Worm (Caenorhabditis elegans): ENCODE data around the gene nas-11.

DNA sequence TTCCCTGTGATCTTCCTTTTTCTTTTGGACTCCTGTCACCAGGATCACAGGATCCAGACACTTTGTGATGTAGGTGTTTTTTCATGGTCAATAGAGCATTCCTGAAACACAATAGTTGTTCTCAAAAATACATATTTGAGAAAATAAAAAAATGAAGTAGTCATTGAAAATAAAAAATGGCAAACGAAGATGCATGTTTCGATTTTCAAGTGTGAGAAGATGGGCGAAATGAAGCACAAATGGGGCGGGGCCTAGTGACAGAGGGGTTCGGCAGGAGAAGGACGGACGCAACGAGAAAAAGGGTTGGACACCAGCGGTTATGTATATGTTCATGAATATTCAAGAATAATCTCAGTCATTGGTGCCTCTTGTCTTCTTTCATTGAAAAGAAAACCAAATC is 23.4 kb upstream of the nas-11 start, which contains the start of gene F38B6.6:
- TF ChIP-seq flt-1 (GFP tag; IDR thresholded peaks at IDR 0.05), result no peak
- no peak for TF ChIP-seq ref-1 (GFP tag; conservative IDR thresholded peaks at IDR 0.05)
- no peak for TF ChIP-seq med-1 (GFP tag; optimal IDR thresholded peaks at IDR 0.05; ENCODE audit: insufficient read depth)
- TF ChIP-seq klf-2 (GFP tag; conservative IDR thresholded peaks at IDR 0.05), result no peak
- TF ChIP-seq ztf-29 (GFP tag; IDR thresholded peaks at IDR 0.05), result no peak

Data from whole organism, midembryonic.